Worm (Caenorhabditis elegans): ENCODE results near the gene C36B7.2.

ce11 chrX:7067250-7067958 lies 38.8 kb upstream of the C36B7.2 start:
- TF ChIP-seq W03F9.2 (tag; optimal IDR thresholded peaks at IDR 0.05) (no peak), dao-5 (tag; optimal IDR thresholded peaks at IDR 0.05) (no peak)
